Fruit fly (Drosophila melanogaster) whole organism, embryonic: ENCODE measurements around the gene CG15916.

Experiments
- Antp ChIP-seq: fragments of 200-800 bp; sonication (Bioruptor generic); optimal IDR thresholded peaks from 3 replicates; lab custom pipeline; 2016; ENCODE audit warnings: missing biosample characterization, missing genetic modification characterization
- Atf6 ChIP-seq: fragments of 200-800 bp; sonication (Bioruptor generic); IDR thresholded peaks from 2 replicates; pipeline ENCODE4 v1.3.6; 2022; ENCODE audit warnings: missing biosample characterization, missing genetic modification characterization
- C15 ChIP-seq: fragments of 200-800 bp; sonication (Bioruptor generic); IDR thresholded peaks from 3 replicates; pipeline ENCODE4 v1.3.6; 2022; ENCODE audit warnings: missing biosample characterization, missing genetic modification characterization
- CG10321 ChIP-seq: fragments of 200-800 bp; sonication (Bioruptor generic); IDR thresholded peaks from 2 replicates; pipeline ENCODE4 v1.3.6; 2022; ENCODE audit warnings: missing biosample characterization, missing genetic modification characterization
- CG11560 ChIP-seq: fragments of 200-800 bp; sonication (Bioruptor generic); IDR thresholded peaks from 3 replicates; pipeline ENCODE4 v1.3.6; 2022; ENCODE audit warnings: missing biosample characterization, missing genetic modification characterization
- CG11723 ChIP-seq: fragments of 200-800 bp; sonication (Bioruptor generic); optimal IDR thresholded peaks from 2 replicates; lab custom pipeline; 2017; ENCODE audit warnings: missing biosample characterization, mild to moderate bottlenecking, missing genetic modification characterization
- CG15601 ChIP-seq: fragments of 200-800 bp; sonication (Bioruptor generic); optimal IDR thresholded peaks from 3 replicates; lab custom pipeline; 2019; ENCODE audit warnings: missing biosample characterization, mild to moderate bottlenecking, missing genetic modification characterization, moderate library complexity
- CG1603 ChIP-seq: fragments of 200-800 bp; sonication (Bioruptor generic); optimal IDR thresholded peaks from 2 replicates; lab custom pipeline; 2019; ENCODE audit warnings: missing biosample characterization, mild to moderate bottlenecking, missing genetic modification characterization, moderate library complexity
- CG18262 ChIP-seq: fragments of 200-800 bp; optimal IDR thresholded peaks from 3 replicates; lab custom pipeline; 2019; ENCODE audit warnings: missing biosample characterization, mild to moderate bottlenecking, missing genetic modification characterization, moderate library complexity
- CG18619 ChIP-seq: fragments of 200-800 bp; sonication (Bioruptor generic); optimal IDR thresholded peaks from 3 replicates; lab custom pipeline; 2017; ENCODE audit warnings: missing biosample characterization, mild to moderate bottlenecking, missing genetic modification characterization
- CG2678 ChIP-seq: fragments of 200-800 bp; sonication (Bioruptor generic); optimal IDR thresholded peaks from 3 replicates; lab custom pipeline; 2019; ENCODE audit warnings: missing biosample characterization, mild to moderate bottlenecking, missing genetic modification characterization, moderate library complexity
- CG2889 ChIP-seq: fragments of 200-800 bp; sonication (Bioruptor generic); IDR thresholded peaks from 3 replicates; pipeline ENCODE4 v1.3.6; 2022; ENCODE audit warnings: missing biosample characterization, missing genetic modification characterization
- CG43689 ChIP-seq: fragments of 200-800 bp; sonication (Bioruptor generic); IDR thresholded peaks from 2 replicates; pipeline ENCODE4 v1.3.6; 2022; ENCODE audit warnings: missing biosample characterization, missing genetic modification characterization
- CG6654 ChIP-seq: fragments of 200-800 bp; sonication (Bioruptor generic); optimal IDR thresholded peaks from 2 replicates; lab custom pipeline; 2017; ENCODE audit warnings: missing biosample characterization, mild to moderate bottlenecking, missing genetic modification characterization
- CG8290 ChIP-seq, 3 experiments: fragments of 200-800 bp; sonication (Bioruptor generic); optimal IDR thresholded peaks; 2 replicates each; lab custom pipeline; 2016 to 2019; ENCODE audit warnings: missing biosample characterization in 3 of 3, missing genetic modification characterization in 3 of 3, mild to moderate bottlenecking in 2 of 3, moderate library complexity in 1 of 3
- CG8388 ChIP-seq: fragments of 200-800 bp; sonication (Bioruptor generic); optimal IDR thresholded peaks from 2 replicates; lab custom pipeline; 2019; ENCODE audit warnings: missing biosample characterization, mild to moderate bottlenecking, missing genetic modification characterization, moderate library complexity
- CG8944 ChIP-seq: fragments of 200-800 bp; sonication (Bioruptor generic); optimal IDR thresholded peaks from 3 replicates; lab custom pipeline; 2016; ENCODE audit warnings: missing biosample characterization, missing genetic modification characterization
- E2f1 ChIP-seq: fragments of 200-800 bp; sonication (Bioruptor generic); IDR thresholded peaks from 2 replicates; pipeline ENCODE4 v1.3.6; 2022; ENCODE audit warnings: missing biosample characterization, missing genetic modification characterization
- Gug ChIP-seq: fragments of 200-800 bp; sonication (Bioruptor generic); IDR thresholded peaks from 4 replicates; pipeline ENCODE4 v1.3.6; 2022; ENCODE audit warnings: missing biosample characterization, missing genetic modification characterization
- Mad ChIP-seq: fragments of 200-800 bp; sonication (Bioruptor generic); optimal IDR thresholded peaks from 2 replicates; lab custom pipeline; 2016; ENCODE audit warnings: missing biosample characterization, missing genetic modification characterization
- Neu2 ChIP-seq: fragments of 200-800 bp; sonication (Bioruptor generic); optimal IDR thresholded peaks from 3 replicates; lab custom pipeline; 2016; ENCODE audit warnings: missing biosample characterization, missing genetic modification characterization, borderline replicate concordance
- Nf-YB ChIP-seq: fragments of 200-800 bp; sonication (Bioruptor generic); optimal IDR thresholded peaks from 3 replicates; lab custom pipeline; 2019; ENCODE audit warnings: missing biosample characterization, mild to moderate bottlenecking, missing genetic modification characterization, moderate library complexity
- PHDP ChIP-seq: fragments of 200-800 bp; sonication (Bioruptor generic); optimal IDR thresholded peaks from 3 replicates; lab custom pipeline; 2018; ENCODE audit warnings: missing biosample characterization, mild to moderate bottlenecking, missing genetic modification characterization, moderate library complexity
- Spps ChIP-seq: fragments of 200-800 bp; sonication (Bioruptor generic); optimal IDR thresholded peaks from 2 replicates; lab custom pipeline; 2018; ENCODE audit warnings: missing biosample characterization, mild to moderate bottlenecking, missing genetic modification characterization
- Taf1 ChIP-seq: fragments of 200-800 bp; sonication (Bioruptor generic); IDR thresholded peaks from 2 replicates; pipeline ENCODE4 v1.3.6; 2022; ENCODE audit warnings: missing biosample characterization, missing genetic modification characterization
- Usf ChIP-seq: fragments of 200-800 bp; sonication (Bioruptor generic); optimal IDR thresholded peaks from 2 replicates; lab custom pipeline; 2017; ENCODE audit warnings: missing genotype, missing biosample characterization, missing genetic modification characterization
- corto ChIP-seq: fragments of 200-800 bp; sonication (Bioruptor generic); optimal IDR thresholded peaks from 2 replicates; lab custom pipeline; 2016; ENCODE audit warnings: missing biosample characterization, mild to moderate bottlenecking, missing genetic modification characterization, moderate library complexity
- cwo ChIP-seq: fragments of 200-800 bp; sonication (Bioruptor generic); optimal IDR thresholded peaks from 3 replicates; lab custom pipeline; 2017; ENCODE audit warnings: missing biosample characterization, missing genetic modification characterization, mild to moderate bottlenecking, moderate library complexity, missing genetic modification reagents
- disco-r ChIP-seq: fragments of 200-800 bp; sonication (Bioruptor generic); optimal IDR thresholded peaks from 2 replicates; lab custom pipeline; 2016; ENCODE audit warnings: missing biosample characterization, missing genetic modification characterization
- gsb-n ChIP-seq: fragments of 200-800 bp; sonication (Bioruptor generic); optimal IDR thresholded peaks from 3 replicates; lab custom pipeline; 2018; ENCODE audit warnings: missing biosample characterization, mild to moderate bottlenecking, missing genetic modification characterization
- insv ChIP-seq, 2 experiments: fragments of 200-800 bp; sonication (Bioruptor generic); optimal IDR thresholded peaks; 3 replicates each; lab custom pipeline; 2016 to 2018; ENCODE audit warnings: missing biosample characterization in 2 of 2, missing genetic modification characterization in 2 of 2
- lbe ChIP-seq: fragments of 200-800 bp; sonication (Bioruptor generic); optimal IDR thresholded peaks from 2 replicates; lab custom pipeline; 2016; ENCODE audit warnings: missing biosample characterization, mild to moderate bottlenecking, missing genetic modification characterization
- lmd ChIP-seq: fragments of 200-800 bp; sonication (Bioruptor generic); IDR thresholded peaks from 2 replicates; pipeline ENCODE4 v1.3.6; 2022; ENCODE audit warnings: missing biosample characterization, missing genetic modification characterization
- lov ChIP-seq, 2 experiments: fragments of 200-800 bp in 1 of 2; fragments of >200 bp in 1 of 2; sonication (Bioruptor generic) in 1 of 2; IDR thresholded peaks in 1 of 2; optimal IDR thresholded peaks in 1 of 2; 2 replicates in 1 of 2; 3 replicates in 1 of 2; pipeline versions ENCODE4 v1.3.6 to Lab custom; 2017 to 2022; ENCODE audit warnings: missing biosample characterization in 1 of 2, missing genetic modification characterization in 1 of 2
- nom ChIP-seq: fragments of 200-800 bp; sonication (Bioruptor generic); optimal IDR thresholded peaks from 2 replicates; lab custom pipeline; 2017; ENCODE audit warnings: missing biosample characterization, missing genetic modification characterization, mild to moderate bottlenecking, moderate library complexity, missing genetic modification reagents
- p53 ChIP-seq: fragments of 200-800 bp; sonication (Bioruptor generic); optimal IDR thresholded peaks from 2 replicates; lab custom pipeline; 2016; ENCODE audit warnings: missing biosample characterization, missing genetic modification characterization
- pfk ChIP-seq: fragments of 200-800 bp; sonication (Bioruptor generic); optimal IDR thresholded peaks from 2 replicates; lab custom pipeline; 2018; ENCODE audit warnings: missing biosample characterization, mild to moderate bottlenecking, missing genetic modification characterization, moderate library complexity
- ro ChIP-seq: fragments of 200-800 bp; sonication (Bioruptor generic); IDR thresholded peaks from 2 replicates; pipeline ENCODE4 v1.3.6; 2022; ENCODE audit warnings: missing biosample characterization, missing genetic modification characterization
- sens-2 ChIP-seq: fragments of 200-800 bp; sonication (Bioruptor generic); IDR thresholded peaks from 2 replicates; pipeline ENCODE4 v1.3.6; 2022; ENCODE audit warnings: missing biosample characterization, missing genetic modification characterization
- sima ChIP-seq: fragments of 200-800 bp; sonication (Bioruptor generic); optimal IDR thresholded peaks from 2 replicates; lab custom pipeline; 2016; ENCODE audit warnings: missing biosample characterization, missing genetic modification characterization
- slp2 ChIP-seq: fragments of 200-800 bp; sonication (Bioruptor generic); optimal IDR thresholded peaks from 2 replicates; lab custom pipeline; 2016; ENCODE audit warnings: missing biosample characterization, missing genetic modification characterization
- sob ChIP-seq: fragments of 200-800 bp; sonication (Bioruptor generic); IDR thresholded peaks from 2 replicates; pipeline ENCODE4 v1.3.6; 2022; ENCODE audit warnings: missing biosample characterization, missing genetic modification characterization
- tll ChIP-seq, 2 experiments: fragments of 200-800 bp in 1 of 2; fragments of >200 bp in 1 of 2; sonication (Bioruptor generic) in 1 of 2; optimal IDR thresholded peaks; 2 replicates each; lab custom pipeline; 2017 to 2019; ENCODE audit warnings: missing biosample characterization in 2 of 2, missing genetic modification characterization in 2 of 2, mild to moderate bottlenecking in 1 of 2, moderate library complexity in 1 of 2
- tna ChIP-seq: fragments of 200-800 bp; sonication (Bioruptor generic); IDR thresholded peaks from 2 replicates; pipeline ENCODE4 v1.3.6; 2022; ENCODE audit warnings: missing biosample characterization, missing genetic modification characterization; ENCODE audit not compliant: partially characterized antibody
- toy ChIP-seq: fragments of 200-800 bp; sonication (Bioruptor generic); IDR thresholded peaks from 2 replicates; pipeline ENCODE4 v1.3.6; 2022; ENCODE audit warnings: missing biosample characterization, missing genetic modification characterization
- tup ChIP-seq: fragments of 200-800 bp; sonication (Bioruptor generic); optimal IDR thresholded peaks from 2 replicates; lab custom pipeline; 2016; ENCODE audit warnings: missing biosample characterization, mild to moderate bottlenecking, missing genetic modification characterization, moderate library complexity
- usp ChIP-seq: fragments of >200 bp; optimal IDR thresholded peaks from 2 replicates; lab custom pipeline; 2017; ENCODE audit warnings: missing biosample characterization, missing genetic modification characterization
- zfh2 ChIP-seq: fragments of 200-800 bp; sonication (Bioruptor generic); optimal IDR thresholded peaks from 2 replicates; lab custom pipeline; 2016; ENCODE audit warnings: missing biosample characterization, missing genetic modification characterization

The CG15916 gene

dm6 chrX:15870777-15871757 lies 19.3 kb upstream of the CG15916 start:
- TF ChIP-seq Mad (GFP tag; lab: Kevin White, UChicago) = peak; percentile 46
- no peak for TF ChIP-seq CG1603
- no peak for TF ChIP-seq sens-2 (GFP tag; lab: Robert Waterston, UW)
- no peak for TF ChIP-seq Neu2 (GFP tag; lab: Kevin White, UChicago)
- no peak for TF ChIP-seq tna (GFP tag; lab: Robert Waterston, UW)
- TF ChIP-seq CG8944 (GFP tag; lab: Kevin White, UChicago) = no peak
- TF ChIP-seq CG2678 (tag; lab: Kevin White, UChicago) = no peak
- peak; percentile 59 for TF ChIP-seq cwo
- TF ChIP-seq CG43689 (GFP tag; lab: Robert Waterston, UW) = no peak
- no peak for TF ChIP-seq CG11560 (tag; lab: Robert Waterston, UW)
- TF ChIP-seq Nf-YB = peak; percentile 46
- no peak for TF ChIP-seq ro (GFP tag; lab: Robert Waterston, UW)
- TF ChIP-seq CG2889 = no peak
- peak; percentile 69 for TF ChIP-seq PHDP (tag; lab: Kevin White, UChicago)
- TF ChIP-seq lmd = no peak
- no peak for TF ChIP-seq Spps
- TF ChIP-seq toy (GFP tag; lab: Robert Waterston, UW) = no peak
- TF ChIP-seq Usf (GFP tag; lab: Kevin White, UChicago) = no peak
- TF ChIP-seq CG18262 (tag; lab: Kevin White, UChicago) = peak; percentile 20
- peak; percentile 66 for TF ChIP-seq sob (GFP tag; lab: Robert Waterston, UW)
- TF ChIP-seq pfk (GFP tag; lab: Kevin White, UChicago) = peak; percentile 82
- TF ChIP-seq tll (GFP tag; optimal IDR thresholded peaks at IDR 0.05; lab: Kevin White, UChicago) = no peak
- no peak for TF ChIP-seq CG6654 (GFP tag; lab: Kevin White, UChicago)
- no peak for TF ChIP-seq lov (optimal IDR thresholded peaks at IDR 0.05; lab: Kevin White, UChicago)
- no peak for TF ChIP-seq lov (GFP tag; IDR thresholded peaks at IDR 0.05; lab: Robert Waterston, UW)
- no peak for TF ChIP-seq CG8388 (GFP tag; lab: Kevin White, UChicago)
- TF ChIP-seq insv (GFP tag; optimal IDR thresholded peaks at IDR 0.05; lab: Kevin White, UChicago) = peak in 1 of 2 experiments; percentile 84
- TF ChIP-seq CG11723 (GFP tag; lab: Kevin White, UChicago) = no peak
- TF ChIP-seq CG18619 (GFP tag; lab: Kevin White, UChicago) = peak; percentile 65
- TF ChIP-seq Gug (GFP tag; lab: Robert Waterston, UW) = no peak
- TF ChIP-seq C15 (GFP tag; lab: Robert Waterston, UW) = no peak
- no peak for TF ChIP-seq E2f1 (GFP tag; lab: Robert Waterston, UW)
- TF ChIP-seq nom = peak; percentile 75
- no peak for TF ChIP-seq CG10321 (GFP tag; lab: Robert Waterston, UW)
- peak; percentile 1 for TF ChIP-seq zfh2 (GFP tag; lab: Kevin White, UChicago)
- no peak for TF ChIP-seq p53 (GFP tag; lab: Kevin White, UChicago)
- TF ChIP-seq Taf1 (GFP tag; lab: Robert Waterston, UW) = no peak
- no peak for TF ChIP-seq slp2 (GFP tag; lab: Kevin White, UChicago)
- TF ChIP-seq corto (GFP tag; lab: Kevin White, UChicago) = no peak
- TF ChIP-seq Antp = no peak
- TF ChIP-seq gsb-n = no peak
- no peak for TF ChIP-seq sima (GFP tag; lab: Kevin White, UChicago)
- no peak for TF ChIP-seq CG15601 (tag; lab: Kevin White, UChicago)
- TF ChIP-seq lbe = no peak
- peak; percentile 19 for TF ChIP-seq tup (GFP tag; lab: Kevin White, UChicago)
- peak; percentile 78 for TF ChIP-seq Atf6 (GFP tag; lab: Robert Waterston, UW)
- TF ChIP-seq usp = no peak
- peak; percentile 27 for TF ChIP-seq disco-r
- TF ChIP-seq CG8290 (GFP tag; optimal IDR thresholded peaks at IDR 0.05; lab: Kevin White, UChicago) = peak; percentile 7
- peak in 1 of 2 experiments; percentile 40 for TF ChIP-seq CG8290 (tag; optimal IDR thresholded peaks at IDR 0.05; lab: Kevin White, UChicago)
